Fruit fly (Drosophila melanogaster) whole organism, embryonic: Measurements from ENCODE around the gene mRpS33.

Experiments
- Bteb2 ChIP-seq: fragments of 200-800 bp; sonication (Bioruptor generic); optimal IDR thresholded peaks from 2 replicates; lab custom pipeline; 2016; ENCODE audit warnings: missing biosample characterization, missing genetic modification characterization
- CG1024 ChIP-seq: fragments of 200-800 bp; sonication (Bioruptor generic); IDR thresholded peaks from 2 replicates; pipeline ENCODE4 v1.3.6; 2022; ENCODE audit warnings: missing biosample characterization, missing genetic modification characterization
- CG10366 ChIP-seq: fragments of 200-800 bp; sonication (Bioruptor generic); IDR thresholded peaks from 2 replicates; pipeline ENCODE4 v1.3.6; 2022; ENCODE audit warnings: missing biosample characterization, missing genetic modification characterization
- CG10654 ChIP-seq: fragments of 200-800 bp; sonication (Bioruptor generic); optimal IDR thresholded peaks from 2 replicates; lab custom pipeline; 2016; ENCODE audit warnings: missing biosample characterization, missing genetic modification characterization
- CG16779 ChIP-seq: fragments of 200-800 bp; sonication (Bioruptor generic); IDR thresholded peaks from 2 replicates; pipeline ENCODE4 v1.3.6; 2022; ENCODE audit warnings: missing biosample characterization, missing genetic modification characterization
- CG16813 ChIP-seq: fragments of 200-800 bp; sonication (Bioruptor generic); IDR thresholded peaks from 3 replicates; pipeline ENCODE4 v1.3.6; 2022; ENCODE audit warnings: missing biosample characterization, missing genetic modification characterization; ENCODE audit not compliant: partially characterized antibody
- CG2120 ChIP-seq: fragments of 200-800 bp; sonication (Bioruptor generic); optimal IDR thresholded peaks from 3 replicates; lab custom pipeline; 2016; ENCODE audit warnings: missing biosample characterization, missing genetic modification characterization
- CG2889 ChIP-seq: fragments of 200-800 bp; sonication (Bioruptor generic); IDR thresholded peaks from 3 replicates; pipeline ENCODE4 v1.3.6; 2022; ENCODE audit warnings: missing biosample characterization, missing genetic modification characterization
- CG3065 ChIP-seq: fragments of 200-800 bp; sonication (Bioruptor generic); optimal IDR thresholded peaks from 2 replicates; lab custom pipeline; 2016; ENCODE audit warnings: missing biosample characterization, missing genetic modification characterization
- CG4854 ChIP-seq: fragments of 200-800 bp; sonication (Bioruptor generic); optimal IDR thresholded peaks from 2 replicates; lab custom pipeline; 2016; ENCODE audit warnings: missing biosample characterization, missing genetic modification characterization, inconsistent platforms
- CG7987 ChIP-seq: fragments of 200-800 bp; sonication (Bioruptor generic); optimal IDR thresholded peaks from 2 replicates; lab custom pipeline; 2018; ENCODE audit warnings: missing biosample characterization, mild to moderate bottlenecking, missing genetic modification characterization, moderate library complexity
- CG8478 ChIP-seq: fragments of >200 bp; optimal IDR thresholded peaks from 2 replicates; lab custom pipeline; 2018
- CG8765 ChIP-seq: fragments of 200-800 bp; sonication (Bioruptor generic); IDR thresholded peaks from 2 replicates; pipeline ENCODE4 v1.3.6; 2022; ENCODE audit warnings: missing biosample characterization, missing genetic modification characterization
- D19A ChIP-seq: fragments of 200-800 bp; optimal IDR thresholded peaks from 3 replicates; lab custom pipeline; 2019; ENCODE audit warnings: missing biosample characterization, mild to moderate bottlenecking, missing genetic modification characterization, moderate library complexity
- E2f2 ChIP-seq: fragments of 200-800 bp; sonication (Bioruptor generic); IDR thresholded peaks from 2 replicates; pipeline ENCODE4 v1.3.6; 2022; ENCODE audit warnings: missing biosample characterization, missing genetic modification characterization
- ERR ChIP-seq: fragments of 200-800 bp; sonication (Bioruptor generic); optimal IDR thresholded peaks from 2 replicates; lab custom pipeline; 2016; ENCODE audit warnings: missing biosample characterization, missing genetic modification characterization
- Eip74EF ChIP-seq, 2 experiments: fragments of 200-800 bp in 1 of 2; fragments of >200 bp in 1 of 2; sonication (Bioruptor generic) in 1 of 2; optimal IDR thresholded peaks; 2 replicates each; lab custom pipeline; 2017 to 2019; ENCODE audit warnings: missing biosample characterization in 2 of 2, missing genetic modification characterization in 2 of 2, mild to moderate bottlenecking in 1 of 2, moderate library complexity in 1 of 2
- Hmr ChIP-seq: fragments of 200-800 bp; sonication (Bioruptor generic); optimal IDR thresholded peaks from 3 replicates; lab custom pipeline; 2017; ENCODE audit warnings: mild to moderate bottlenecking, missing biosample characterization, missing genetic modification reagents, missing genetic modification characterization
- Hmx ChIP-seq: fragments of 200-800 bp; sonication (Bioruptor generic); optimal IDR thresholded peaks from 2 replicates; lab custom pipeline; 2016; ENCODE audit warnings: missing biosample characterization, missing genetic modification characterization
- Hr78 ChIP-seq, 2 experiments: fragments of 200-800 bp in 1 of 2; fragments of >200 bp in 1 of 2; sonication (Bioruptor generic) in 1 of 2; optimal IDR thresholded peaks; 2 replicates each; lab custom pipeline; 2017 to 2019; ENCODE audit warnings: missing biosample characterization in 2 of 2, missing genetic modification characterization in 2 of 2, mild to moderate bottlenecking in 1 of 2, moderate library complexity in 1 of 2
- Max ChIP-seq: fragments of 200-800 bp; sonication (Bioruptor generic); optimal IDR thresholded peaks from 2 replicates; lab custom pipeline; 2016; ENCODE audit warnings: missing biosample characterization, mild to moderate bottlenecking, missing genetic modification characterization
- Med ChIP-seq: fragments of 200-800 bp; sonication (Bioruptor generic); peaks from one replicate; lab custom pipeline; 2016; ENCODE audit warnings: missing biosample characterization, missing genetic modification characterization, mild to moderate bottlenecking, inconsistent platforms, moderate library complexity
- Mrtf ChIP-seq: fragments of 200-800 bp; sonication (Bioruptor generic); IDR thresholded peaks from 3 replicates; pipeline ENCODE4 v1.3.6; 2022; ENCODE audit warnings: missing biosample characterization, missing genetic modification characterization
- Myb ChIP-seq: fragments of 200-800 bp; sonication (Bioruptor generic); optimal IDR thresholded peaks from 2 replicates; lab custom pipeline; 2016; ENCODE audit warnings: missing biosample characterization, missing genetic modification characterization
- Rx ChIP-seq: fragments of 200-800 bp; sonication (Bioruptor generic); IDR thresholded peaks from 2 replicates; pipeline ENCODE4 v1.3.6; 2022; ENCODE audit warnings: missing biosample characterization, missing genetic modification characterization
- Six4 ChIP-seq: fragments of 200-800 bp; sonication (Bioruptor generic); optimal IDR thresholded peaks from 2 replicates; lab custom pipeline; 2016; ENCODE audit warnings: missing biosample characterization, missing genetic modification characterization
- ase ChIP-seq: fragments of 200-800 bp; sonication (Bioruptor generic); IDR thresholded peaks from 3 replicates; pipeline ENCODE4 v1.3.6; 2022; ENCODE audit warnings: missing biosample characterization, missing genetic modification characterization
- cad ChIP-seq: fragments of >200 bp; optimal IDR thresholded peaks from 2 replicates; lab custom pipeline; 2017; ENCODE audit warnings: missing biosample characterization, missing genetic modification characterization
- chm ChIP-seq: fragments of 200-800 bp; sonication (Bioruptor generic); IDR thresholded peaks from 2 replicates; pipeline ENCODE4 v1.3.6; 2022; ENCODE audit warnings: missing biosample characterization, missing genetic modification characterization
- chn ChIP-seq: fragments of 200-800 bp; sonication (Bioruptor generic); optimal IDR thresholded peaks from 2 replicates; lab custom pipeline; 2016; ENCODE audit warnings: missing biosample characterization, missing genetic modification characterization
- dan ChIP-seq: fragments of 200-800 bp; sonication (Bioruptor generic); IDR thresholded peaks from 2 replicates; pipeline ENCODE4 v1.3.6; 2022; ENCODE audit warnings: missing biosample characterization, missing genetic modification characterization
- eyg ChIP-seq: fragments of 200-800 bp; sonication (Bioruptor generic); optimal IDR thresholded peaks from 3 replicates; lab custom pipeline; 2016; ENCODE audit warnings: missing biosample characterization, missing genetic modification characterization
- fd3F ChIP-seq: fragments of 200-800 bp; sonication (Bioruptor generic); optimal IDR thresholded peaks from 2 replicates; lab custom pipeline; 2018; ENCODE audit warnings: missing biosample characterization, mild to moderate bottlenecking, missing genetic modification characterization, moderate library complexity
- fd64A ChIP-seq: fragments of 200-800 bp; sonication (Bioruptor generic); optimal IDR thresholded peaks from 3 replicates; lab custom pipeline; 2018; ENCODE audit warnings: missing biosample characterization, mild to moderate bottlenecking, missing genetic modification characterization
- fru ChIP-seq: fragments of >200 bp; optimal IDR thresholded peaks from 2 replicates; lab custom pipeline; 2017
- gsb-n ChIP-seq: fragments of 200-800 bp; sonication (Bioruptor generic); optimal IDR thresholded peaks from 3 replicates; lab custom pipeline; 2018; ENCODE audit warnings: missing biosample characterization, mild to moderate bottlenecking, missing genetic modification characterization
- gt ChIP-seq: fragments of 200-800 bp; sonication (Bioruptor generic); IDR thresholded peaks from 2 replicates; pipeline ENCODE4 v1.3.6; 2022; ENCODE audit warnings: missing biosample characterization, missing genetic modification characterization
- ham ChIP-seq: fragments of 200-800 bp; sonication (Bioruptor generic); IDR thresholded peaks from 2 replicates; pipeline ENCODE4 v1.3.6; 2022; ENCODE audit warnings: missing biosample characterization, missing genetic modification characterization
- ind ChIP-seq: fragments of 200-800 bp; sonication (Bioruptor generic); optimal IDR thresholded peaks from 3 replicates; lab custom pipeline; 2016; ENCODE audit warnings: missing biosample characterization, missing genetic modification characterization
- lola ChIP-seq, 3 experiments: fragments of >200 bp in 2 of 3; fragments of 200-800 bp in 1 of 3; sonication (Bioruptor generic) in 1 of 3; optimal IDR thresholded peaks; 2 replicates each; lab custom pipeline; 2017 to 2019; ENCODE audit warnings: missing biosample characterization in 3 of 3, missing genetic modification characterization in 3 of 3, mild to moderate bottlenecking in 1 of 3, moderate library complexity in 1 of 3
- maf-S ChIP-seq: fragments of 200-800 bp; sonication (Bioruptor generic); optimal IDR thresholded peaks from 2 replicates; lab custom pipeline; 2016; ENCODE audit warnings: missing biosample characterization, missing genetic modification characterization
- nmo ChIP-seq: fragments of 200-800 bp; sonication (Bioruptor generic); optimal IDR thresholded peaks from 2 replicates; lab custom pipeline; 2018; ENCODE audit warnings: missing biosample characterization, mild to moderate bottlenecking, missing genetic modification characterization, moderate library complexity
- otp ChIP-seq: fragments of 200-800 bp; sonication (Bioruptor generic); IDR thresholded peaks from 3 replicates; pipeline ENCODE4, ENCODE4 v1.3.6; 2022; ENCODE audit warnings: missing biosample characterization, missing genetic modification characterization
- rib ChIP-seq: fragments of 200-800 bp; sonication (Bioruptor generic); IDR thresholded peaks from 2 replicates; pipeline ENCODE4 v1.3.6; 2022; ENCODE audit warnings: missing biosample characterization, missing genetic modification characterization
- ro ChIP-seq: fragments of 200-800 bp; sonication (Bioruptor generic); IDR thresholded peaks from 2 replicates; pipeline ENCODE4 v1.3.6; 2022; ENCODE audit warnings: missing biosample characterization, missing genetic modification characterization
- run ChIP-seq: fragments of 200-800 bp; sonication (Bioruptor generic); optimal IDR thresholded peaks from 3 replicates; lab custom pipeline; 2018; ENCODE audit warnings: missing biosample characterization, mild to moderate bottlenecking, missing genetic modification characterization
- slou ChIP-seq: fragments of 200-800 bp; sonication (Bioruptor generic); optimal IDR thresholded peaks from 3 replicates; lab custom pipeline; 2016; ENCODE audit warnings: missing biosample characterization, missing genetic modification characterization
- tio ChIP-seq: fragments of 200-800 bp; sonication (Bioruptor generic); optimal IDR thresholded peaks from 2 replicates; lab custom pipeline; 2017; ENCODE audit warnings: missing biosample characterization, missing genetic modification characterization, inconsistent platforms
- tx ChIP-seq: fragments of 200-800 bp; sonication (Bioruptor generic); optimal IDR thresholded peaks from 2 replicates; lab custom pipeline; 2016; ENCODE audit warnings: missing biosample characterization, missing genetic modification characterization
- unpg ChIP-seq: fragments of 200-800 bp; sonication (Bioruptor generic); optimal IDR thresholded peaks from 3 replicates; lab custom pipeline; 2018; ENCODE audit warnings: missing biosample characterization, mild to moderate bottlenecking, missing genetic modification characterization, moderate library complexity
- wdn ChIP-seq: fragments of 200-800 bp; sonication (Bioruptor generic); IDR thresholded peaks from 2 replicates; pipeline ENCODE4 v1.3.6; 2022; ENCODE audit warnings: missing biosample characterization, missing genetic modification characterization
- z ChIP-seq: fragments of 200-800 bp; sonication (Bioruptor generic); IDR thresholded peaks from 3 replicates; pipeline ENCODE4 v1.3.6; 2022; ENCODE audit warnings: missing biosample characterization, missing genetic modification characterization
- zfh2 ChIP-seq: fragments of 200-800 bp; sonication (Bioruptor generic); optimal IDR thresholded peaks from 2 replicates; lab custom pipeline; 2016; ENCODE audit warnings: missing biosample characterization, missing genetic modification characterization

The mRpS33 gene

dm6 chr3R:16432665-16433065 lies 3.7 kb downstream of the mRpS33 start, which contains the start of gene Fntb (continued):
- TF ChIP-seq rib (GFP tag; lab: Robert Waterston, UW) (no peak), unpg (GFP tag; lab: Kevin White, UChicago) (peak; percentile 83), Mrtf (peak; percentile 22; the same call in 1 of the 3 replicates), ase (GFP tag; lab: Robert Waterston, UW) (peak; percentile 50; the same call in 1 of the 3 replicates), CG4854 (no peak), gsb-n (tag; lab: Kevin White, UChicago) (no peak), E2f2 (GFP tag; lab: Robert Waterston, UW) (peak; percentile 52; the same call in 1 of the 2 replicates), run (tag; lab: Kevin White, UChicago) (peak; percentile 35), D19A (tag; lab: Kevin White, UChicago) (peak; percentile 75), CG8478 (lab: Kevin White, UChicago) (no peak), Myb (no peak), chm (GFP tag; lab: Robert Waterston, UW) (no peak), dan (no peak), CG16779 (GFP tag; lab: Robert Waterston, UW) (no peak), CG8765 (GFP tag; lab: Robert Waterston, UW) (no peak), Hmx (GFP tag; lab: Kevin White, UChicago) (peak; percentile 19), tio (GFP tag; lab: Kevin White, UChicago) (no peak), fd3F (peak; percentile 55), Bteb2 (GFP tag; lab: Kevin White, UChicago) (peak; percentile 48), Eip74EF (GFP tag; optimal IDR thresholded peaks at IDR 0.05; lab: Kevin White, UChicago) (no peak), CG2120 (GFP tag; lab: Kevin White, UChicago) (peak; percentile 78), ind (peak; percentile 72), CG1024 (0 out of 2 replicates have a peak, but pooled peaks have one; percentile 15), lola (GFP tag; optimal IDR thresholded peaks at IDR 0.05; lab: Kevin White, UChicago) (peak in 1 of 3 experiments; percentile 60), fru (no peak), Max (peak; percentile 41), cad (GFP tag; lab: Kevin White, UChicago) (no peak), Hmr (no peak), Med (GFP tag; lab: Kevin White, UChicago) (peak; percentile 57), slou (peak; percentile 12), wdn (peak; percentile 41; the same call in 1 of the 2 replicates), eyg (GFP tag; lab: Kevin White, UChicago) (no peak), nmo (GFP tag; lab: Kevin White, UChicago) (peak; percentile 79), Six4 (GFP tag; lab: Kevin White, UChicago) (peak; percentile 62), CG16813 (GFP tag; lab: Robert Waterston, UW) (no peak), CG2889 (GFP tag; lab: Robert Waterston, UW) (no peak), Hr78 (GFP tag; optimal IDR thresholded peaks at IDR 0.05; lab: Kevin White, UChicago) (no peak), CG10366 (GFP tag; lab: Robert Waterston, UW) (peak; percentile 53), zfh2 (peak; percentile 61), fd64A (no peak), otp (GFP tag; lab: Robert Waterston, UW) (no peak), ERR (GFP tag; lab: Kevin White, UChicago) (no peak), gt (GFP tag; lab: Robert Waterston, UW) (no peak), CG7987 (GFP tag; lab: Kevin White, UChicago) (no peak), maf-S (GFP tag; lab: Kevin White, UChicago) (peak; percentile 10), CG3065 (peak; percentile 2), chn (GFP tag; lab: Kevin White, UChicago) (peak; percentile 32), ro (GFP tag; lab: Robert Waterston, UW) (no peak), ham (GFP tag; lab: Robert Waterston, UW) (no peak), tx (GFP tag; lab: Kevin White, UChicago) (no peak), Rx (no peak), z (GFP tag; lab: Robert Waterston, UW) (no peak), CG10654 (GFP tag; lab: Kevin White, UChicago) (peak; percentile 67)
